Fruit fly (Drosophila melanogaster) whole organism, prepupa: ENCODE data around the gene Nedd8.

Experiments
- Blimp-1 ChIP-seq: fragments of 200-800 bp; sonication (Bioruptor generic); optimal IDR thresholded peaks from 3 replicates; lab custom pipeline; 2017; ENCODE audit warnings: missing biosample characterization, missing genetic modification characterization, mild to moderate bottlenecking, moderate library complexity, missing genetic modification reagents
- CG10631 ChIP-seq: fragments of 200-800 bp; sonication (Bioruptor generic); optimal IDR thresholded peaks from 2 replicates; lab custom pipeline; 2016; ENCODE audit warnings: missing biosample characterization, missing genetic modification characterization
- CG10669 ChIP-seq: fragments of 200-800 bp; sonication (Bioruptor generic); optimal IDR thresholded peaks from 3 replicates; lab custom pipeline; 2018; ENCODE audit warnings: missing biosample characterization, mild to moderate bottlenecking, missing genetic modification characterization, moderate library complexity
- CG16779 ChIP-seq: fragments of 200-800 bp; sonication (Bioruptor generic); optimal IDR thresholded peaks from 3 replicates; lab custom pipeline; 2017; ENCODE audit warnings: missing biosample characterization, mild to moderate bottlenecking, missing genetic modification characterization
- Hr4 ChIP-seq: fragments of 200-800 bp; sonication (Bioruptor generic); optimal IDR thresholded peaks from 3 replicates; lab custom pipeline; 2016; ENCODE audit warnings: missing biosample characterization, missing genetic modification characterization
- OdsH ChIP-seq: fragments of 200-800 bp; sonication (Bioruptor generic); optimal IDR thresholded peaks from 3 replicates; lab custom pipeline; 2016; ENCODE audit warnings: missing biosample characterization, missing genetic modification characterization
- salr ChIP-seq, 2 experiments: fragments of 200-800 bp; sonication (Bioruptor generic); optimal IDR thresholded peaks; 3 replicates each; lab custom pipeline; 2016 to 2018; ENCODE audit warnings: missing biosample characterization in 2 of 2, missing genetic modification characterization in 2 of 2, mild to moderate bottlenecking in 1 of 2
- spab ChIP-seq: fragments of 200-800 bp; sonication (Bioruptor generic); optimal IDR thresholded peaks from 2 replicates; lab custom pipeline; 2017; ENCODE audit warnings: missing biosample characterization, mild to moderate bottlenecking, missing genetic modification characterization, missing genetic modification reagents
- ss ChIP-seq, 2 experiments: fragments of 200-800 bp; sonication (Bioruptor generic); optimal IDR thresholded peaks; 2 replicates in 1 of 2; 3 replicates in 1 of 2; lab custom pipeline; 2017 to 2018; ENCODE audit warnings: mild to moderate bottlenecking in 2 of 2, missing biosample characterization in 2 of 2, missing genetic modification characterization in 2 of 2, moderate library complexity in 1 of 2
- svp ChIP-seq: fragments of 200-800 bp; sonication (Bioruptor generic); peaks from one replicate; lab custom pipeline; 2016; ENCODE audit warnings: missing biosample characterization, missing genetic modification characterization

DNA sequence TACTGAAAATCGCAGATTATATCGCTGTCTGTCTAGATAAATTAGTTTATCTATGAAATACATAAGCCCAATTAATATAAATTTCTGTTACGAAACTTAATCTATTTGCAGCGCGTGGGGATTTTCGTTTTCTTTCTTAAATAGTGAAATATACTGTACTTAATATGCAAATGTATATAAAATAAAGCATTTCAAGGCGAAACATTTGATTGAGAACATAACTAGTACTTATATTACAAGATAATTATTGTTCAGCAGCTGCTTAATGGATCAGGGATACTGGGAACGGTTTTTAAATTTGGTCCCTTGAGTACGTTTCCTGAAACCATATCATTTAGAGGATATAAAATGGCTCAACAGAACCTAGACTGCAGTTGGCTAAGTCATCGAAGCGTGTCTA lies 40.6 kb upstream of the Nedd8 start, which contains the start of gene CG46465:
- no peak for TF ChIP-seq CG16779 (tag; lab: Kevin White, UChicago)
- no peak for TF ChIP-seq OdsH
- TF ChIP-seq Blimp-1 (GFP tag; lab: Kevin White, UChicago): no peak
- TF ChIP-seq spab (GFP tag; lab: Kevin White, UChicago): no peak
- no peak for TF ChIP-seq svp (GFP tag; lab: Kevin White, UChicago)
- TF ChIP-seq salr (GFP tag; optimal IDR thresholded peaks at IDR 0.05; lab: Kevin White, UChicago): no peak
- TF ChIP-seq ss (GFP tag; optimal IDR thresholded peaks at IDR 0.05; lab: Kevin White, UChicago): no peak
- no peak for TF ChIP-seq CG10631 (GFP tag; lab: Kevin White, UChicago)
- TF ChIP-seq Hr4 (GFP tag; lab: Kevin White, UChicago): no peak
- no peak for TF ChIP-seq CG10669 (GFP tag; lab: Kevin White, UChicago)
